Worm (Caenorhabditis elegans) whole organism, young adult: ENCODE data around the gene str-204.

Source experiments
- snpc-4 ChIP-seq, 5 experiments: fragments of 150-350 bp in 1 of 5; sonication (generic microtip) in 4 of 5; optimal IDR thresholded peaks; 2 replicates each; lab custom pipeline; 2014 to 2018; ENCODE audit warnings: missing genetic modification characterization in 5 of 5, missing biosample characterization in 3 of 5, antibody characterized with exemption in 2 of 5, mild to moderate bottlenecking in 2 of 5, missing compliant biosample characterization in 2 of 5, missing genotype in 2 of 5, moderate library complexity in 2 of 5, missing genetic modification reagents in 1 of 5
- unc-62 ChIP-seq: fragments of 150-350 bp; optimal IDR thresholded peaks from 2 replicates; lab custom pipeline; 2014; ENCODE audit warnings: missing biosample characterization, missing genetic modification reagents, missing genetic modification characterization

- TF ChIP-seq snpc-4 (GFP tag; optimal IDR thresholded peaks at IDR 0.05; lab: Kevin White, UChicago), result peak; percentile 91
- peak; percentile 88 to 98 (median 96) for TF ChIP-seq snpc-4 (tag; optimal IDR thresholded peaks at IDR 0.05; lab: Kevin White, UChicago)
- no peak for TF ChIP-seq unc-62 (GFP tag; lab: Kevin White, UChicago)
Measured at ce11 chrV:7142661-7143060, 16.8 kb upstream of the str-204 start.
